Fruit fly (Drosophila melanogaster) whole organism, adult: ENCODE results near the gene sick.

Experiments used
- CG1620 ChIP-seq: fragments of 200-800 bp; sonication (Bioruptor generic); optimal IDR thresholded peaks from 2 replicates; lab custom pipeline; 2016; ENCODE audit warnings: missing biosample characterization, missing genetic modification characterization
- Crg-1 ChIP-seq: fragments of 200-800 bp; sonication (Bioruptor generic); optimal IDR thresholded peaks from 2 replicates; lab custom pipeline; 2016; ENCODE audit warnings: missing biosample characterization, missing genetic modification characterization
- Mnt ChIP-seq: fragments of 200-800 bp; sonication (Bioruptor generic); optimal IDR thresholded peaks from 2 replicates; lab custom pipeline; 2016; ENCODE audit warnings: missing biosample characterization, mild to moderate bottlenecking, missing genetic modification characterization
- cnc ChIP-seq, 2 experiments: fragments of >200 bp; optimal IDR thresholded peaks; 2 replicates each; lab custom pipeline; 2017
- ovo ChIP-seq: fragments of 200-800 bp; sonication (Bioruptor generic); optimal IDR thresholded peaks from 2 replicates; lab custom pipeline; 2016; ENCODE audit warnings: missing biosample characterization, missing genetic modification characterization
- tj ChIP-seq: fragments of 200-800 bp; sonication (Bioruptor generic); optimal IDR thresholded peaks from 3 replicates; lab custom pipeline; 2017; ENCODE audit warnings: missing biosample characterization, mild to moderate bottlenecking, missing genetic modification characterization, moderate library complexity

DNA sequence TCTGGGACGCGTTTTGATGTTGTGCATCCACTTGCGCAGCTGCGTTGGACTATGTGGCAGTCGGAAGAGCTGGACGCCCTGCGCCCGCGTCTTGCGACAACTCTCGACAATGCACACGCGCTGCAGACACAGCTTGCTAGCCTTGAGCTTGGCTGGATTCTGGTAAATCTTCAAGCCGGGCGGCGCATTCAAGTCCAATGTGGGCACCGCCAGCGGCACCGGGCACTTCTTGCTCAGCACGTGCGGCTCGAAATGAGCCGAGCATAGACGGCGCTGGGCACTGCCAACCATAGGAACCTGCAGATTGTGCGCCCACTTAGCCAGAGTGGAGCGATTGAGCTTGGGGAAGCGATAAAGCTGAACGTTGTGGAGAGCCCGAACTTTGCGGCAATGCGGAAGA lies 45.6 kb upstream of the sick start:
- TF ChIP-seq tj (GFP tag; lab: Kevin White, UChicago), result no peak
- no peak for TF ChIP-seq Crg-1
- no peak for TF ChIP-seq ovo (GFP tag; lab: Kevin White, UChicago)
- no peak for TF ChIP-seq CG1620 (GFP tag; lab: Kevin White, UChicago)
- no peak for TF ChIP-seq cnc (optimal IDR thresholded peaks at IDR 0.05; lab: Kevin White, UChicago)
- TF ChIP-seq Mnt (GFP tag; lab: Kevin White, UChicago), result no peak
